Fruit fly (Drosophila melanogaster): Measurements from ENCODE around the gene CG8360.

Gene CG8360

DNA sequence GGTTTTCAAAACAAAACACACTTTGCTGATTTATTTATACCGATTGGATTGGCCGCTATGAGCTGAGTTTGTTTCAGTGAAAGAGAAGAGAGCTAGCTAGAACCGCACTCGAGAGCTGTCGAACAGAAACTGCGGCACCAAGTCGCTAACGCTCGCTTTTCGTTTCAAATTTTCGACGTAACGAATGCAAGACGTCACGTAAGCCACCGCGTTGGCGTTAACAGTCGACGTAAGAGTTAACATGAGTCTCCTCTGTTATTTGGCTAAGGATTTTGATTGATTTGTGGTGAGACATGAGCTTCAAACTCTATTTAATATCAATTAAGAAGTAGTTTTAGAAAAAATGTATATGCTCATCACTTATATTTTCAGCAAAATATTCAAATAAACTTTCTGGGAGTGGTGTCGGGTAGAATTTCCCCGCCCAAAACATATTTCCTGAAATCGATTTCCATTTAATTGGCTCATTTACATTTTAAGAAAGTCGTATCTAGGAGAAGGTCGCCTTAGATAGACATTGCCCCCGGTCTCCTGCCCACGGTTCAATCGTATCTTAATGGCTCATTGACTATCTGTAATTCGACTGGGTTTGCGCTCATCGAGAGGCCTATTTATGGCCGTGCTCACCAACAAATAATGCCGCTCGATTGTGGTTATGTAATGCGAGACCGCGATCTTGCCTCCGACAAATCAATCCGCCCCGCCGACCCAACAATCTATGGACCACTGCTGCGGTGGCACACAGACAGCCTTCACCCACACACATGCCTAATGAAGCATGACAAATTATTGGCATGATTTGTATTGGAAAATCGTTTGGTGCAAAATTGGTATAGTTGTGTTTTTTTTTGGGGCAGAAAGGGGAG is 44.9 kb downstream of the CG8360 start, which contains the start of gene CG8086:
CG8086 (minus strand) TSS at position 102 of the 866 bp plus-strand sequence.
- TF ChIP-seq tll (GFP tag; optimal IDR thresholded peaks at IDR 0.05) (no peak), Pdp1 (GFP tag; optimal IDR thresholded peaks at IDR 0.05) (peak in 1 of 2 experiments; percentile 92), CG4424 (GFP tag; optimal IDR thresholded peaks at IDR 0.05) (no peak), ATbp (GFP tag; optimal IDR thresholded peaks at IDR 0.05) (no peak), CG13424 (tag; optimal IDR thresholded peaks at IDR 0.05) (no peak), tap (tag; optimal IDR thresholded peaks at IDR 0.05) (no peak), H15 (GFP tag; IDR thresholded peaks at IDR 0.05) (no peak), crp (GFP tag; optimal IDR thresholded peaks at IDR 0.05) (no peak), CG11695 (GFP tag; IDR thresholded peaks at IDR 0.05) (0 out of 3 replicates have a peak, but pooled peaks have one; percentile 2), Hr78 (GFP tag; optimal IDR thresholded peaks at IDR 0.05) (no peak), CG13296 (GFP tag; optimal IDR thresholded peaks at IDR 0.05) (no peak), Vsx1 (GFP tag; optimal IDR thresholded peaks at IDR 0.05) (no peak), Mrtf (GFP tag; IDR thresholded peaks at IDR 0.05) (no peak), chinmo (GFP tag; IDR thresholded peaks at IDR 0.05; ENCODE audit: partially characterized antibody) (peak; percentile 60; the same call in 2 of the 4 replicates), klu (GFP tag; IDR thresholded peaks at IDR 0.05) (no peak), ssp (GFP tag; IDR thresholded peaks at IDR 0.05) (no peak), CG18476 (GFP tag; optimal IDR thresholded peaks at IDR 0.05) (no peak), Fer3 (tag; optimal IDR thresholded peaks at IDR 0.05) (no peak), unc-4 (GFP tag; IDR thresholded peaks at IDR 0.05; ENCODE audit: partially characterized antibody) (no peak), Med (GFP tag) (peak; percentile 71), Myb (GFP tag; optimal IDR thresholded peaks at IDR 0.05) (no peak), sima (GFP tag; optimal IDR thresholded peaks at IDR 0.05) (no peak), CG6791 (GFP tag; IDR thresholded peaks at IDR 0.05; ENCODE audit: partially characterized antibody) (peak; percentile 53; the same call in 2 of the 3 replicates), CG9437 (GFP tag; optimal IDR thresholded peaks at IDR 0.05) (peak; percentile 99), chm (GFP tag; IDR thresholded peaks at IDR 0.05) (no peak), tna (GFP tag; IDR thresholded peaks at IDR 0.05; ENCODE audit: partially characterized antibody) (no peak), CG10147 (GFP tag; optimal IDR thresholded peaks at IDR 0.05) (no peak), CG11456 (GFP tag; IDR thresholded peaks at IDR 0.05) (no peak), CG12942 (GFP tag; optimal IDR thresholded peaks at IDR 0.05) (no peak), Fer1 (GFP tag; optimal IDR thresholded peaks at IDR 0.05) (no peak), CG33557 (GFP tag; optimal IDR thresholded peaks at IDR 0.05) (no peak), CG6683 (GFP tag; optimal IDR thresholded peaks at IDR 0.05) (no peak), al (GFP tag; IDR thresholded peaks at IDR 0.05) (no peak), CG32532 (GFP tag; IDR thresholded peaks at IDR 0.05) (0 out of 2 replicates have a peak, but pooled peaks have one; percentile 11), Sry-δ (GFP tag; optimal IDR thresholded peaks at IDR 0.05) (no peak), BtbVII (GFP tag; optimal IDR thresholded peaks at IDR 0.05) (no peak), B-H2 (GFP tag; optimal IDR thresholded peaks at IDR 0.05) (peak; percentile 0), Abd-B (GFP tag; optimal IDR thresholded peaks at IDR 0.05) (no peak), CG2129 (GFP tag; IDR thresholded peaks at IDR 0.05; ENCODE audit: partially characterized antibody) (no peak), CG11560 (tag; IDR thresholded peaks at IDR 0.05) (no peak), CG15269 (tag; optimal IDR thresholded peaks at IDR 0.05) (no peak), Deaf1 (tag; optimal IDR thresholded peaks at IDR 0.05) (peak; percentile 5), Jarid2 (GFP tag; optimal IDR thresholded peaks at IDR 0.05) (peak; percentile 24), eyg (GFP tag; optimal IDR thresholded peaks at IDR 0.05) (no peak), Bgb (GFP tag; IDR thresholded peaks at IDR 0.05; ENCODE audit: partially characterized antibody) (peak; percentile 9; the same call in 1 of the 2 replicates), corto (GFP tag; optimal IDR thresholded peaks at IDR 0.05) (no peak), CG13624 (GFP tag; optimal IDR thresholded peaks at IDR 0.05) (no peak)
